Worm (Caenorhabditis elegans) whole organism, young adult: ENCODE measurements around the gene kat-1.

ENCODE experiments used
- B0336.3 ChIP-seq: fragments of 200-800 bp; sonication (Bioruptor generic); IDR thresholded peaks from 2 replicates; pipeline ENCODE4 v1.3.6; 2022; ENCODE audit warnings: missing genetic modification characterization, missing compliant biosample characterization
- D2030.7 ChIP-seq: fragments of 200-800 bp; sonication (Bioruptor generic); IDR thresholded peaks from 2 replicates; pipeline ENCODE4 v1.3.6; 2022; ENCODE audit warnings: missing genetic modification reagents, missing genetic modification characterization, missing compliant biosample characterization
- F22D6.2 ChIP-seq: sonication (generic microtip); optimal IDR thresholded peaks from 2 replicates; lab custom pipeline; 2016; ENCODE audit warnings: mild to moderate bottlenecking, missing genetic modification characterization, missing compliant biosample characterization
- F33H1.4 ChIP-seq: fragments of 200-800 bp; sonication (Bioruptor generic); IDR thresholded peaks from 2 replicates; pipeline ENCODE4 v1.3.6; 2022; ENCODE audit warnings: missing genetic modification reagents, missing genetic modification characterization, missing compliant biosample characterization
- F52B5.7 ChIP-seq: sonication (generic microtip); optimal IDR thresholded peaks from 2 replicates; lab custom pipeline; 2016; ENCODE audit warnings: mild to moderate bottlenecking, missing genetic modification characterization, missing compliant biosample characterization
- F57A8.1 ChIP-seq: fragments of 200-800 bp; sonication (Bioruptor generic); optimal IDR thresholded peaks from 2 replicates; lab custom pipeline; 2018; ENCODE audit warnings: mild to moderate bottlenecking, missing genetic modification characterization, moderate library complexity, missing compliant biosample characterization
- K11D2.4 ChIP-seq: fragments of 200-800 bp; sonication (Bioruptor generic); IDR thresholded peaks from 2 replicates; pipeline ENCODE4 v1.3.6; 2022; ENCODE audit warnings: missing genetic modification reagents, missing genetic modification characterization, missing compliant biosample characterization
- T26A5.8 ChIP-seq: sonication (generic microtip); optimal IDR thresholded peaks from 2 replicates; lab custom pipeline; 2016; ENCODE audit warnings: missing genetic modification characterization, missing compliant biosample characterization
- Y53G8AR.9 ChIP-seq: fragments of 200-800 bp; sonication (Bioruptor generic); conservative IDR thresholded peaks from 2 replicates; pipeline ENCODE4 v1.3.6; 2022; ENCODE audit warnings: missing genetic modification reagents, missing genetic modification characterization, missing compliant biosample characterization
- Y56A3A.18 ChIP-seq: fragments of 200-800 bp; sonication (Bioruptor generic); IDR thresholded peaks from 2 replicates; pipeline ENCODE4 v1.3.6; 2022; ENCODE audit warnings: missing genetic modification reagents, missing genetic modification characterization, missing compliant biosample characterization
- ama-1 ChIP-seq, 3 experiments: fragments of 150-350 bp in 1 of 3; sonication (generic microtip) in 2 of 3; optimal IDR thresholded peaks; 2 replicates each; lab custom pipeline; 2014 to 2018; ENCODE audit warnings: missing biosample characterization in 2 of 3, missing genetic modification characterization in 2 of 3, missing genetic modification reagents in 2 of 3
- atf-7 ChIP-seq: sonication (generic microtip); optimal IDR thresholded peaks from 2 replicates; lab custom pipeline; 2017; ENCODE audit warnings: mild to moderate bottlenecking, missing genetic modification characterization, missing compliant biosample characterization
- athp-1 ChIP-seq: sonication (generic microtip); optimal IDR thresholded peaks from 2 replicates; lab custom pipeline; 2017; ENCODE audit warnings: mild to moderate bottlenecking, missing genetic modification characterization, missing compliant biosample characterization
- bed-1 ChIP-seq: fragments of 200-800 bp; sonication (Bioruptor generic); IDR thresholded peaks from 2 replicates; pipeline ENCODE4 v1.3.6; 2022; ENCODE audit warnings: missing genetic modification reagents, missing genetic modification characterization, missing compliant biosample characterization
- ccch-3 ChIP-seq: fragments of 200-800 bp; sonication (Bioruptor generic); optimal IDR thresholded peaks from 2 replicates; lab custom pipeline; 2018; ENCODE audit warnings: mild to moderate bottlenecking, missing genetic modification characterization, missing compliant biosample characterization
- ceh-27 ChIP-seq: fragments of 200-800 bp; sonication (Bioruptor generic); optimal IDR thresholded peaks from 2 replicates; lab custom pipeline; 2018; ENCODE audit warnings: mild to moderate bottlenecking, missing genetic modification characterization, moderate library complexity, missing compliant biosample characterization
- ceh-40 ChIP-seq: fragments of 200-800 bp; sonication (Bioruptor generic); IDR thresholded peaks from 2 replicates; pipeline ENCODE4 v1.3.6; 2022; ENCODE audit warnings: missing genetic modification characterization, missing compliant biosample characterization
- chd-7 ChIP-seq: sonication (generic microtip); optimal IDR thresholded peaks from 2 replicates; lab custom pipeline; 2016; ENCODE audit warnings: mild to moderate bottlenecking, missing genetic modification characterization, moderate library complexity, missing compliant biosample characterization
- die-1 ChIP-seq: sonication (generic microtip); optimal IDR thresholded peaks from 2 replicates; lab custom pipeline; 2016; ENCODE audit warnings: missing genotype, mild to moderate bottlenecking, missing genetic modification characterization, missing compliant biosample characterization
- dox-1 ChIP-seq: fragments of 200-800 bp; sonication (Bioruptor generic); IDR thresholded peaks from 2 replicates; pipeline ENCODE4 v1.3.6; 2022; ENCODE audit warnings: missing genetic modification reagents, missing genetic modification characterization, missing compliant biosample characterization
- egl-44 ChIP-seq: fragments of 200-800 bp; sonication (Bioruptor generic); IDR thresholded peaks from 2 replicates; pipeline ENCODE4 v1.3.6; 2022; ENCODE audit warnings: missing genetic modification reagents, missing genetic modification characterization, missing compliant biosample characterization
- egrh-3 ChIP-seq: fragments of 200-800 bp; sonication (Bioruptor generic); IDR thresholded peaks from 2 replicates; pipeline ENCODE4 v1.3.6; 2022; ENCODE audit warnings: missing genetic modification reagents, missing genetic modification characterization, missing compliant biosample characterization
- ekl-4 ChIP-seq: fragments of 200-800 bp; sonication (Bioruptor generic); IDR thresholded peaks from 2 replicates; pipeline ENCODE4 v1.3.6; 2022; ENCODE audit warnings: missing genetic modification reagents, missing genetic modification characterization, missing compliant biosample characterization
- ets-4 ChIP-seq: fragments of 200-800 bp; sonication (Bioruptor generic); optimal IDR thresholded peaks from 2 replicates; lab custom pipeline; 2018; ENCODE audit warnings: mild to moderate bottlenecking, missing genetic modification characterization, missing compliant biosample characterization
- fkh-3 ChIP-seq: sonication (generic microtip); optimal IDR thresholded peaks from 2 replicates; lab custom pipeline; 2016; ENCODE audit warnings: mild to moderate bottlenecking, missing genetic modification characterization, missing compliant biosample characterization
- hmg-1.2 ChIP-seq: fragments of 200-800 bp; sonication (Bioruptor generic); IDR thresholded peaks from 2 replicates; pipeline ENCODE4 v1.3.6; 2022; ENCODE audit warnings: missing genetic modification reagents, missing genetic modification characterization, missing compliant biosample characterization
- hmg-20 ChIP-seq: fragments of 200-800 bp; sonication (Bioruptor generic); IDR thresholded peaks from 2 replicates; pipeline ENCODE4 v1.3.6; 2022; ENCODE audit warnings: missing genetic modification reagents, missing genetic modification characterization, missing compliant biosample characterization
- hrde-1 ChIP-seq: sonication (generic microtip); optimal IDR thresholded peaks from 2 replicates; lab custom pipeline; 2016; ENCODE audit warnings: missing genetic modification characterization, mild to moderate bottlenecking, missing compliant biosample characterization, moderate library complexity, missing genotype, missing genetic modification reagents, borderline replicate concordance
- let-607 ChIP-seq, 2 experiments: fragments of 200-800 bp in 1 of 2; sonication (Bioruptor generic) in 1 of 2; sonication (generic microtip) in 1 of 2; optimal IDR thresholded peaks; 2 replicates each; lab custom pipeline; 2016 to 2018; ENCODE audit warnings: mild to moderate bottlenecking in 2 of 2, missing compliant biosample characterization in 2 of 2, missing genetic modification characterization in 2 of 2, moderate library complexity in 2 of 2, missing genotype in 1 of 2
- lin-35 ChIP-seq, 3 experiments: fragments of 150-350 bp in 2 of 3; sonication (generic microtip) in 1 of 3; optimal IDR thresholded peaks; 2 replicates each; lab custom pipeline; 2014 to 2018; ENCODE audit warnings: missing biosample characterization in 3 of 3, missing genetic modification characterization in 3 of 3, missing genetic modification reagents in 3 of 3
- lin-40 ChIP-seq: sonication (generic microtip); optimal IDR thresholded peaks from 2 replicates; lab custom pipeline; 2016; ENCODE audit warnings: missing genetic modification characterization, mild to moderate bottlenecking, missing compliant biosample characterization, missing genotype, missing genetic modification reagents
- lir-1 ChIP-seq: fragments of 200-800 bp; sonication (Bioruptor generic); conservative IDR thresholded peaks from 2 replicates; pipeline ENCODE4 v1.3.6; 2022; ENCODE audit warnings: missing genetic modification reagents, missing genetic modification characterization, missing compliant biosample characterization
- madf-10 ChIP-seq: sonication (generic microtip); optimal IDR thresholded peaks from 2 replicates; lab custom pipeline; 2016; ENCODE audit warnings: mild to moderate bottlenecking, missing genetic modification characterization, missing compliant biosample characterization
- madf-3 ChIP-seq: fragments of 200-800 bp; sonication (Bioruptor generic); IDR thresholded peaks from 2 replicates; pipeline ENCODE4 v1.3.6; 2022; ENCODE audit warnings: missing genetic modification reagents, missing genetic modification characterization, missing compliant biosample characterization
- madf-6 ChIP-seq: fragments of 200-800 bp; sonication (Bioruptor generic); IDR thresholded peaks from 2 replicates; pipeline ENCODE4 v1.3.6; 2022; ENCODE audit warnings: missing genetic modification reagents, missing genetic modification characterization, missing compliant biosample characterization
- mcd-1 ChIP-seq: fragments of 200-800 bp; sonication (Bioruptor generic); IDR thresholded peaks from 2 replicates; pipeline ENCODE4 v1.3.6; 2022; ENCODE audit warnings: missing genetic modification reagents, missing genetic modification characterization, missing compliant biosample characterization
- mel-28 ChIP-seq: sonication (generic microtip); optimal IDR thresholded peaks from 2 replicates; lab custom pipeline; 2016; ENCODE audit warnings: borderline replicate concordance, mild to moderate bottlenecking, missing genetic modification characterization, missing compliant biosample characterization
- mes-4 ChIP-seq: sonication (generic microtip); optimal IDR thresholded peaks from 2 replicates; lab custom pipeline; 2016; ENCODE audit warnings: missing genotype, missing genetic modification characterization, missing compliant biosample characterization
- mxl-1 ChIP-seq: sonication (generic microtip); optimal IDR thresholded peaks from 2 replicates; lab custom pipeline; 2016; ENCODE audit warnings: missing genetic modification characterization, missing compliant biosample characterization
- nfyb-1 ChIP-seq: fragments of 200-800 bp; sonication (Bioruptor generic); IDR thresholded peaks from 2 replicates; pipeline ENCODE4 v1.3.6; 2022; ENCODE audit warnings: missing genetic modification reagents, missing genetic modification characterization, missing compliant biosample characterization
- pha-4 ChIP-seq: fragments of 150-350 bp; sonication (generic microtip); optimal IDR thresholded peaks from 2 replicates; lab custom pipeline; 2014; ENCODE audit warnings: missing biosample characterization, missing genetic modification reagents, missing genetic modification characterization
- repo-1 ChIP-seq: sonication (generic microtip); optimal IDR thresholded peaks from 2 replicates; lab custom pipeline; 2017; ENCODE audit warnings: mild to moderate bottlenecking, missing genetic modification characterization, missing compliant biosample characterization
- sea-2 ChIP-seq: fragments of 200-800 bp; sonication (Bioruptor generic); IDR thresholded peaks from 2 replicates; pipeline ENCODE4 v1.3.6; 2022; ENCODE audit warnings: missing genetic modification characterization, missing compliant biosample characterization
- xnd-1 ChIP-seq: sonication (generic microtip); optimal IDR thresholded peaks from 2 replicates; lab custom pipeline; 2016; ENCODE audit warnings: missing genotype, missing genetic modification reagents, missing genetic modification characterization, missing compliant biosample characterization
- zim-3 ChIP-seq: sonication (generic microtip); optimal IDR thresholded peaks from 2 replicates; lab custom pipeline; 2017; ENCODE audit warnings: mild to moderate bottlenecking, missing genetic modification characterization, moderate library complexity, missing compliant biosample characterization
- ztf-18 ChIP-seq: sonication (generic microtip); optimal IDR thresholded peaks from 2 replicates; lab custom pipeline; 2016; ENCODE audit warnings: missing genotype, mild to moderate bottlenecking, missing genetic modification characterization, missing compliant biosample characterization
- ztf-25 ChIP-seq: fragments of 200-800 bp; sonication (Bioruptor generic); IDR thresholded peaks from 2 replicates; pipeline ENCODE4 v1.3.6; 2022; ENCODE audit warnings: missing genetic modification reagents, missing genetic modification characterization, missing compliant biosample characterization
- ztf-26 ChIP-seq: sonication (generic microtip); optimal IDR thresholded peaks from 2 replicates; lab custom pipeline; 2017; ENCODE audit warnings: missing genetic modification characterization, missing compliant biosample characterization
- ztf-6 ChIP-seq: fragments of 200-800 bp; sonication (Bioruptor generic); IDR thresholded peaks from 2 replicates; pipeline ENCODE4 v1.3.6; 2022; ENCODE audit warnings: missing genetic modification reagents, missing genetic modification characterization, missing compliant biosample characterization

kat-1 gene

DNA sequence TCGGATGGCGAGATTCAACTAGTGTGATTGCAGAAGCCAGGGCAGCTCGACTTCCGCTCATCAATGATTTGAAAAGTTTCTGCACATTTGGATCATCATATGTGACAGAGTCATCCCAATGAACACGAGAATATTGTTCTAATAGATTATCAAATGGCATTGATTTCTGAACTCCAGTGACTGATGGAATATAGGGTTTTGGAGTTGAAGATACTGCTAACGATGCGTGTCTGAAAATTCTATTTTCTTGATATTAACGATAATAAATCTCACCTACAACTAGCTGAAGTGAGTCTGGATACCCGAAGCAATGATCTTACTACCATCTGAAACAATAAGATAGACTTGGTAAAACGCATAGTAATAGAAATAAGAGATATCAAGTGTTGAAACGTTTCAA, 27.2 kb downstream of the kat-1 start, which contains the start of gene mmaa-1:
Gene mmaa-1 (minus strand): TSS at position 328 of the 400 bp plus-strand sequence.
- TF ChIP-seq fkh-3 (tag; lab: Kevin White, UChicago) (peak; percentile 69), zim-3 (tag; lab: Kevin White, UChicago) (peak; percentile 19), let-607 (tag; optimal IDR thresholded peaks at IDR 0.05; lab: Kevin White, UChicago) (peak in 1 of 2 experiments; percentile 26), bed-1 (GFP tag; lab: Robert Waterston, UW) (0 out of 2 replicates have a peak, but pooled peaks have one; percentile 42), xnd-1 (tag; lab: Kevin White, UChicago) (peak; percentile 10), K11D2.4 (0 out of 2 replicates have a peak, but pooled peaks have one; percentile 21), lin-40 (tag; lab: Kevin White, UChicago) (no peak), madf-6 (GFP tag; lab: Robert Waterston, UW) (peak; percentile 25; the same call in 1 of the 2 replicates), die-1 (no peak), egl-44 (GFP tag; lab: Robert Waterston, UW) (no peak), F22D6.2 (no peak), F33H1.4 (GFP tag; lab: Robert Waterston, UW) (no peak), nfyb-1 (peak; percentile 51; the same call in 1 of the 2 replicates), mxl-1 (tag; lab: Kevin White, UChicago) (no peak), chd-7 (tag; lab: Kevin White, UChicago) (peak; percentile 69), pha-4 (tag; lab: Kevin White, UChicago) (no peak), madf-10 (tag; lab: Kevin White, UChicago) (peak; percentile 3), ztf-18 (no peak), egrh-3 (no peak), dox-1 (GFP tag; lab: Robert Waterston, UW) (peak; percentile 34; the same call in 1 of the 2 replicates), ztf-26 (tag; lab: Kevin White, UChicago) (no peak), Y53G8AR.9 (peak; percentile 88), D2030.7 (GFP tag; lab: Robert Waterston, UW) (no peak), Y56A3A.18 (peak; percentile 78; the same call in 1 of the 2 replicates), ztf-25 (GFP tag; lab: Robert Waterston, UW) (no peak), mes-4 (tag; lab: Kevin White, UChicago) (no peak), F57A8.1 (no peak), lir-1 (GFP tag; lab: Robert Waterston, UW) (no peak), F52B5.7 (tag; lab: Kevin White, UChicago) (no peak), sea-2 (GFP tag; lab: Robert Waterston, UW) (no peak), ztf-6 (no peak), ekl-4 (GFP tag; lab: Robert Waterston, UW) (no peak; the same call in 1 of the 2 replicates), atf-7 (tag; lab: Kevin White, UChicago) (no peak), ccch-3 (no peak), hmg-1.2 (GFP tag; lab: Robert Waterston, UW) (peak; percentile 14; the same call in 1 of the 2 replicates), mcd-1 (GFP tag; lab: Robert Waterston, UW) (0 out of 2 replicates have a peak, but pooled peaks have one; percentile 32), hmg-20 (GFP tag; lab: Robert Waterston, UW) (no peak), madf-3 (no peak), ama-1 (optimal IDR thresholded peaks at IDR 0.05; lab: Kevin White, UChicago) (peak; percentile 78), ama-1 (GFP tag; optimal IDR thresholded peaks at IDR 0.05; lab: Kevin White, UChicago) (no peak), ceh-40 (no peak), ets-4 (GFP tag; lab: Kevin White, UChicago) (no peak), B0336.3 (GFP tag; lab: Robert Waterston, UW) (no peak; the same call in 1 of the 2 replicates), repo-1 (peak; percentile 71), ceh-27 (GFP tag; lab: Kevin White, UChicago) (no peak), athp-1 (tag; lab: Kevin White, UChicago) (no peak), lin-35 (GFP tag; optimal IDR thresholded peaks at IDR 0.05; lab: Kevin White, UChicago) (no peak), T26A5.8 (tag; lab: Kevin White, UChicago) (no peak), hrde-1 (tag; lab: Kevin White, UChicago) (no peak), mel-28 (no peak)
